Worm (Caenorhabditis elegans): ENCODE measurements around the gene Y43F8C.7.

DNA sequence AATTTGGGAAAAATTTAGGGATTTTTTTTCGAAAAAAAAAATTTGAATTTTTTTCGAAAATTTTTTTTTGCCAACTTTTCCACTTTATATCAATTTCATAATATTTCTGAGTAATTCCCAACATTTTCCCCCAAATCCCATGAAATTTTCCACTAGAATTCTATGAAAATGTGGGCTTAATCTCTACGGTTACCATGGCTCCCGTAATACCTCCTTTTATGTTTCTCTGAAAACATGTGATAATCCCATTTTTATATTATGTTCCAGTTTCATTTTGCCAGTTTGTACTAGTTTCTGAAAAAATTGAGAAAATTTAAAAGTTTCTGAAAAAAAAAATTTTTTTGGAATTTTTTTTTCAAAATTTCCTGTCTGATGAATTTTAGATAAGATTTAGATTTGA is 24.4 kb upstream of the Y43F8C.7 start:
- TF ChIP-seq klf-2 (GFP tag; conservative IDR thresholded peaks at IDR 0.05) (no peak), ztf-23 (GFP tag; IDR thresholded peaks at IDR 0.05) (no peak), flt-1 (GFP tag; IDR thresholded peaks at IDR 0.05) (no peak), T22C8.4 (GFP tag; IDR thresholded peaks at IDR 0.05) (no peak), cog-1 (tag; optimal IDR thresholded peaks at IDR 0.05) (no peak), ref-1 (GFP tag; conservative IDR thresholded peaks at IDR 0.05) (no peak), ztf-29 (GFP tag; IDR thresholded peaks at IDR 0.05) (no peak), med-1 (GFP tag; optimal IDR thresholded peaks at IDR 0.05; ENCODE audit: insufficient read depth) (no peak)

Data from whole organism, midembryonic.